Fruit fly (Drosophila melanogaster): ENCODE results near the gene CG4572.

dm6 chr3R:19847591-19848256 lies 16.5 kb downstream of the CG4572 start:
- TF ChIP-seq pan (optimal IDR thresholded peaks at IDR 0.05) (no peak), Hr78 (GFP tag; optimal IDR thresholded peaks at IDR 0.05) (no peak), dl (GFP tag; optimal IDR thresholded peaks at IDR 0.05; ENCODE audit: insufficient read depth in 1 of 2, partially characterized antibody in 2 of 2) (no peak), Abd-B (GFP tag; optimal IDR thresholded peaks at IDR 0.05) (no peak), h (GFP tag; optimal IDR thresholded peaks at IDR 0.05) (no peak), OdsH (GFP tag; optimal IDR thresholded peaks at IDR 0.05) (no peak)

Measured in whole organism, wandering third instar larva.